Fruit fly (Drosophila melanogaster) whole organism, embryonic: ENCODE results near the gene AP-2alpha.
A peak's percentile ranks its signal among the peaks of the same experiment; 100 is the strongest.

Experiments
- Adf1 ChIP-seq: fragments of 200-800 bp; sonication (Bioruptor generic); IDR thresholded peaks from 2 replicates; pipeline ENCODE4 v1.3.6; 2022; ENCODE audit warnings: missing biosample characterization, missing genetic modification characterization
- Aef1 ChIP-seq: fragments of 200-800 bp; sonication (Bioruptor generic); IDR thresholded peaks from 3 replicates; pipeline ENCODE4 v1.3.6; 2022; ENCODE audit warnings: missing biosample characterization, missing genetic modification characterization
- Bdp1 ChIP-seq: fragments of 200-800 bp; sonication (Bioruptor generic); optimal IDR thresholded peaks from 3 replicates; lab custom pipeline; 2016; ENCODE audit warnings: missing biosample characterization, missing genetic modification characterization
- CG13894 ChIP-seq: fragments of 200-800 bp; sonication (Bioruptor generic); optimal IDR thresholded peaks from 3 replicates; lab custom pipeline; 2018; ENCODE audit warnings: missing biosample characterization, mild to moderate bottlenecking, missing genetic modification characterization, moderate library complexity
- CG14965 ChIP-seq: fragments of 200-800 bp; sonication (Bioruptor generic); optimal IDR thresholded peaks from 2 replicates; lab custom pipeline; 2016; ENCODE audit warnings: missing biosample characterization, missing genetic modification characterization, borderline replicate concordance
- CG15479 ChIP-seq: fragments of 200-800 bp; sonication (Bioruptor generic); optimal IDR thresholded peaks from 3 replicates; lab custom pipeline; 2019; ENCODE audit warnings: missing biosample characterization, mild to moderate bottlenecking, missing genetic modification characterization, moderate library complexity
- CG17385 ChIP-seq: fragments of 200-800 bp; sonication (Bioruptor generic); optimal IDR thresholded peaks from 3 replicates; lab custom pipeline; 2018; ENCODE audit warnings: missing biosample characterization, mild to moderate bottlenecking, missing genetic modification characterization
- CG2889 ChIP-seq: fragments of 200-800 bp; sonication (Bioruptor generic); IDR thresholded peaks from 3 replicates; pipeline ENCODE4 v1.3.6; 2022; ENCODE audit warnings: missing biosample characterization, missing genetic modification characterization
- CG4360 ChIP-seq: fragments of 200-800 bp; sonication (Bioruptor generic); IDR thresholded peaks from 2 replicates; pipeline ENCODE4 v1.3.6; 2022; ENCODE audit warnings: missing biosample characterization, missing genetic modification characterization
- CG4404 ChIP-seq: fragments of 200-800 bp; sonication (Bioruptor generic); IDR thresholded peaks from 2 replicates; pipeline ENCODE4 v1.3.6; 2022; ENCODE audit warnings: missing biosample characterization, missing genetic modification characterization
- CG5953 ChIP-seq: fragments of 200-800 bp; sonication (Bioruptor generic); IDR thresholded peaks from 2 replicates; pipeline ENCODE4 v1.3.6; 2022; ENCODE audit warnings: missing biosample characterization, missing genetic modification characterization
- CG7928 ChIP-seq: fragments of 200-800 bp; sonication (Bioruptor generic); optimal IDR thresholded peaks from 2 replicates; lab custom pipeline; 2017; ENCODE audit warnings: missing biosample characterization, mild to moderate bottlenecking, missing genetic modification characterization
- CG8924 ChIP-seq: fragments of 200-800 bp; optimal IDR thresholded peaks from 3 replicates; lab custom pipeline; 2019; ENCODE audit warnings: missing biosample characterization, mild to moderate bottlenecking, missing genetic modification characterization, moderate library complexity
- D ChIP-seq, 2 experiments: fragments of 200-800 bp in 1 of 2; fragments of >200 bp in 1 of 2; sonication (Bioruptor generic) in 1 of 2; optimal IDR thresholded peaks; 2 replicates in 1 of 2; 3 replicates in 1 of 2; lab custom pipeline; 2017; ENCODE audit warnings: mild to moderate bottlenecking in 1 of 2, missing biosample characterization in 1 of 2, missing genetic modification characterization in 1 of 2, missing genetic modification reagents in 1 of 2
- Dad ChIP-seq: fragments of 200-800 bp; sonication (Bioruptor generic); optimal IDR thresholded peaks from 3 replicates; lab custom pipeline; 2016; ENCODE audit warnings: missing biosample characterization, missing genetic modification characterization
- Fer1 ChIP-seq: fragments of 200-800 bp; sonication (Bioruptor generic); optimal IDR thresholded peaks from 2 replicates; lab custom pipeline; 2017; ENCODE audit warnings: missing biosample characterization, mild to moderate bottlenecking, missing genetic modification characterization
- Hr3 ChIP-seq: fragments of 200-800 bp; sonication (Bioruptor generic); optimal IDR thresholded peaks from 3 replicates; lab custom pipeline; 2016; ENCODE audit warnings: missing biosample characterization, missing genetic modification characterization
- Hr78 ChIP-seq, 2 experiments: fragments of 200-800 bp in 1 of 2; fragments of >200 bp in 1 of 2; sonication (Bioruptor generic) in 1 of 2; optimal IDR thresholded peaks; 2 replicates each; lab custom pipeline; 2017 to 2019; ENCODE audit warnings: missing biosample characterization in 2 of 2, missing genetic modification characterization in 2 of 2, mild to moderate bottlenecking in 1 of 2, moderate library complexity in 1 of 2
- Med ChIP-seq: fragments of 200-800 bp; sonication (Bioruptor generic); peaks from one replicate; lab custom pipeline; 2016; ENCODE audit warnings: missing biosample characterization, missing genetic modification characterization, mild to moderate bottlenecking, inconsistent platforms, moderate library complexity
- Neu2 ChIP-seq: fragments of 200-800 bp; sonication (Bioruptor generic); optimal IDR thresholded peaks from 3 replicates; lab custom pipeline; 2016; ENCODE audit warnings: missing biosample characterization, missing genetic modification characterization, borderline replicate concordance
- Trl ChIP-seq, 3 experiments: fragments of >200 bp in 2 of 3; fragments of 200-800 bp in 1 of 3; sonication (Bioruptor generic) in 1 of 3; optimal IDR thresholded peaks; 2 replicates in 1 of 3; 3 replicates in 2 of 3; lab custom pipeline; 2016 to 2017; ENCODE audit warnings: missing biosample characterization in 1 of 3, missing genetic modification characterization in 1 of 3
- Vsx1 ChIP-seq: fragments of 200-800 bp; sonication (Bioruptor generic); optimal IDR thresholded peaks from 2 replicates; lab custom pipeline; 2017; ENCODE audit warnings: missing biosample characterization, mild to moderate bottlenecking, missing genetic modification characterization, missing genetic modification reagents
- abd-A ChIP-seq: fragments of 200-800 bp; sonication (Bioruptor generic); optimal IDR thresholded peaks from 3 replicates; lab custom pipeline; 2019; ENCODE audit warnings: missing biosample characterization, mild to moderate bottlenecking, missing genetic modification characterization, moderate library complexity
- cas ChIP-seq: fragments of 200-800 bp; sonication (Bioruptor generic); IDR thresholded peaks from 2 replicates; pipeline ENCODE4 v1.3.6; 2022; ENCODE audit warnings: missing biosample characterization, missing genetic modification characterization
- cg ChIP-seq: fragments of 200-800 bp; sonication (Bioruptor generic); optimal IDR thresholded peaks from 3 replicates; lab custom pipeline; 2019; ENCODE audit warnings: missing biosample characterization, mild to moderate bottlenecking, missing genetic modification characterization, moderate library complexity
- chinmo ChIP-seq: fragments of 200-800 bp; sonication (Bioruptor generic); IDR thresholded peaks from 4 replicates; pipeline ENCODE4 v1.3.6; 2022; ENCODE audit warnings: missing biosample characterization, missing genetic modification characterization; ENCODE audit not compliant: partially characterized antibody
- chm ChIP-seq: fragments of 200-800 bp; sonication (Bioruptor generic); IDR thresholded peaks from 2 replicates; pipeline ENCODE4 v1.3.6; 2022; ENCODE audit warnings: missing biosample characterization, missing genetic modification characterization
- exex ChIP-seq: fragments of 200-800 bp; sonication (Bioruptor generic); optimal IDR thresholded peaks from 4 replicates; lab custom pipeline; 2018; ENCODE audit warnings: missing biosample characterization, mild to moderate bottlenecking, missing genetic modification characterization, moderate library complexity
- fu2 ChIP-seq: fragments of 200-800 bp; sonication (Bioruptor generic); optimal IDR thresholded peaks from 2 replicates; lab custom pipeline; 2016; ENCODE audit warnings: missing biosample characterization, missing genetic modification characterization
- hb ChIP-seq: fragments of 200-800 bp; sonication (Bioruptor generic); IDR thresholded peaks from 3 replicates; pipeline ENCODE4 v1.3.6; 2022; ENCODE audit warnings: missing biosample characterization, missing genetic modification characterization; ENCODE audit not compliant: partially characterized antibody
- jumu ChIP-seq: fragments of 200-800 bp; sonication (Bioruptor generic); optimal IDR thresholded peaks from 3 replicates; lab custom pipeline; 2016; ENCODE audit warnings: missing biosample characterization, missing genetic modification characterization
- kni ChIP-seq: fragments of 200-800 bp; sonication (Bioruptor generic); optimal IDR thresholded peaks from 3 replicates; lab custom pipeline; 2017; ENCODE audit warnings: mild to moderate bottlenecking, missing biosample characterization, missing genetic modification reagents, missing genetic modification characterization
- knrl ChIP-seq: fragments of 200-800 bp; sonication (Bioruptor generic); IDR thresholded peaks from 3 replicates; pipeline ENCODE4 v1.3.6; 2022; ENCODE audit warnings: missing biosample characterization, missing genetic modification characterization; ENCODE audit not compliant: partially characterized antibody
- luna ChIP-seq: fragments of 200-800 bp; sonication (Bioruptor generic); optimal IDR thresholded peaks from 2 replicates; lab custom pipeline; 2016; ENCODE audit warnings: missing biosample characterization, missing genetic modification characterization
- nerfin-1 ChIP-seq: fragments of 200-800 bp; sonication (Bioruptor generic); optimal IDR thresholded peaks from 3 replicates; lab custom pipeline; 2019; ENCODE audit warnings: missing biosample characterization, mild to moderate bottlenecking, missing genetic modification characterization, moderate library complexity
- pzg ChIP-seq: fragments of 200-800 bp; sonication (Bioruptor generic); optimal IDR thresholded peaks from 3 replicates; lab custom pipeline; 2018; ENCODE audit warnings: missing biosample characterization, mild to moderate bottlenecking, missing genetic modification characterization, moderate library complexity
- scrt ChIP-seq: fragments of 200-800 bp; sonication (Bioruptor generic); optimal IDR thresholded peaks from 2 replicates; lab custom pipeline; 2018; ENCODE audit warnings: missing biosample characterization, mild to moderate bottlenecking, missing genetic modification characterization, moderate library complexity
- sd ChIP-seq: fragments of 200-800 bp; sonication (Bioruptor generic); optimal IDR thresholded peaks from 3 replicates; lab custom pipeline; 2018; ENCODE audit warnings: missing biosample characterization, mild to moderate bottlenecking, missing genetic modification characterization, moderate library complexity
- sens ChIP-seq: fragments of 200-800 bp; sonication (Bioruptor generic); peaks from one replicate; lab custom pipeline; 2016; ENCODE audit warnings: missing biosample characterization, missing genetic modification characterization
- sug ChIP-seq: fragments of 200-800 bp; optimal IDR thresholded peaks from 2 replicates; lab custom pipeline; 2019; ENCODE audit warnings: missing biosample characterization, mild to moderate bottlenecking, missing genetic modification characterization, moderate library complexity
- vnd ChIP-seq: fragments of 200-800 bp; sonication (Bioruptor generic); IDR thresholded peaks from 3 replicates; pipeline ENCODE4 v1.3.6; 2022; ENCODE audit warnings: missing biosample characterization, missing genetic modification characterization; ENCODE audit not compliant: partially characterized antibody
- z ChIP-seq: fragments of 200-800 bp; sonication (Bioruptor generic); IDR thresholded peaks from 3 replicates; pipeline ENCODE4 v1.3.6; 2022; ENCODE audit warnings: missing biosample characterization, missing genetic modification characterization
- zen ChIP-seq: fragments of 200-800 bp; sonication (Bioruptor generic); optimal IDR thresholded peaks from 3 replicates; lab custom pipeline; 2018; ENCODE audit warnings: missing biosample characterization, mild to moderate bottlenecking, missing genetic modification characterization, moderate library complexity

The AP-2alpha gene

DNA sequence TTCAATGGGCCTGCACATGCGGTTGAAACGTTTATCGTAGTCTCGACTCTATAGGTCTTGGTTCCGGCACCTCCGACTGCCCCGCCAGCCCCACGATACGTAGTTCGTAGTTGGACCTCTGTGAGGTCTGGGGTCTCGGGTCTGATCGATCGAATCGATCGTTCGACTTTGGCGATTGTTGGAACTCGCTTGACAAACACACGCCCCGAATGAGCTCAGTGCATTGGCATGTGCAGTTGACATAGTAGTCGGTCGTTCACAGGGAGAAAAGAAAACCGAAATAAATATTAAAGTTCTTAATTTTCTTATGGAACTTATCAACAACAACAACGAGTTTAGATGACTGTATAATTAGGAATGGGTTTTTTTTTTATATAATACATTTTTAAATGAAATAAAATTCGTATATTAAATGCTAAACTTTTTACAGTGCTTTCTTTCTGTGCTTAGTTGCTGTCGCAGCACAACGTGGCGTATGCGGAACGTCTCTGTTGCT lies 20.8 kb upstream of the AP-2alpha start (continued):
- TF ChIP-seq vnd (GFP tag; lab: Robert Waterston, UW), result no peak
- no peak for TF ChIP-seq scrt (GFP tag; lab: Kevin White, UChicago)

DNA sequence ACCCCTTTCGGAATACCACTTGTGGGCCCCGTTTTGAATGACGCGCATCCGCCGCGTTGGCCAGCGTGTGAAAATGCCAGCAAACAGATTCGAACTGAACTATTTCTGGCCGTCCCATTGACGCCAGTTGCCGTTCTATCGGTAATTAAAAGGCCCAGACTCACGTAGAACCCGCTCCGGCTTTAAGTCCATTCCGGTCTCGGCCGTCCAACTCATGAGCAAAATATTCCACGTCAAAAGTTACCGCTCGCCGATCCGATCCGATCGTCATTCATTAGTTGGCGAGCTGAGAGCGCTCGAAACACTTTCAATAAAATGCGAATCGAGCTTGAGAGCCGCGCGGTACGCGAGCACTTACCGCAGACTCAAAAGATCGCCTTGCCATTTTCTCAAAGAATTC lies 19.9 kb upstream of the AP-2alpha start:
- TF ChIP-seq sug, result no peak
- no peak for TF ChIP-seq fu2
- TF ChIP-seq Hr3, result no peak
- TF ChIP-seq CG7928 (GFP tag; lab: Kevin White, UChicago), result no peak
- peak; percentile 89 for TF ChIP-seq CG13894 (tag; lab: Kevin White, UChicago)
- no peak for TF ChIP-seq jumu (GFP tag; lab: Kevin White, UChicago)
- TF ChIP-seq sd (tag; lab: Kevin White, UChicago), result peak; percentile 53
- no peak for TF ChIP-seq pzg (GFP tag; lab: Kevin White, UChicago)
- TF ChIP-seq cas (GFP tag; lab: Robert Waterston, UW), result no peak
- no peak for TF ChIP-seq Bdp1 (GFP tag; lab: Kevin White, UChicago)
- TF ChIP-seq abd-A (tag; lab: Kevin White, UChicago), result no peak
- TF ChIP-seq CG14965, result no peak
- TF ChIP-seq chinmo, result 0 out of 4 replicates have a peak, but pooled peaks have one; percentile 52
- no peak for TF ChIP-seq CG17385 (GFP tag; lab: Kevin White, UChicago)
- no peak for TF ChIP-seq Vsx1 (GFP tag; lab: Kevin White, UChicago)

DNA sequence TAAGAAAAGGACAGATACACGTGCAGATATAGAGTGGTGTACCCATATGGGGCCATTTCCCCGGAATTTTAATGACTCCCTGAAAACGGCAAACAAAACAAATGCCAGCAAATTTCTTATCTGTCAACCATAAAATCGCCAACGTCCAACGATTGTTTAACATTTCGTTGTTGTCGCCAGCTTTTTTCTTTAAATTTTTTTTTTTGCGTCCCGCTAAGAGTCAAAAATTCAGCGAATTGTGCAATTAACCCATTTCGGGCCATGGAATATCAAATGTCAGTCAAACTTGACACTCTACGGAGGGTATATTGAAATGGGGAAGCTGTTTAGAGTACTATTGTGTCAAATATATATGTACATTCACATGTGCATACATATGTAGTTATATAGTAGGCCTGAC lies 17.5 kb upstream of the AP-2alpha start:
- TF ChIP-seq hb (GFP tag; lab: Robert Waterston, UW) (no peak), exex (peak; percentile 5), sens (GFP tag; lab: Kevin White, UChicago) (peak; percentile 21)
- TF ChIP-seq, all 482 proteins: peak for 2

DNA sequence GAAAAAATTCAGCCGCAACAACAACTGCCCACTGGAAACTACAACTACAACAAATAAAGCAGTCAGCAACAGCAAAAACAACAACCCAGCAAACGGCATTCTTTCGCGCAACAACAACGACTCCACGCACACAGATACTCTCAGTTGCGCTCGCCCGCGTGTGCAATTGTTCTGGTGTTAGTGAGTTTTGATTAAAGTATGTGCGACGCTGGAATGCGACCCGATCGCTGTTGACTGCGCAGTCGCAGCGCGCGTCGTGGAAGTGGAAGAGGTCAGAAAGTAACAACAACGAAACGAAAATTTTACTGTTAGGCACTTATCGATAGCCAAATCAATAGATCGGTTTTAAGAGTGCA lies 17.0 kb upstream of the AP-2alpha start:
- TF ChIP-seq Hr78 (GFP tag; optimal IDR thresholded peaks at IDR 0.05; lab: Kevin White, UChicago) (peak in 1 of 2 experiments; percentile 98), kni (peak; percentile 29), chinmo (peak; percentile 94; the same call in 3 of the 4 replicates), Trl (optimal IDR thresholded peaks at IDR 0.05; lab: Kevin White, UChicago) (peak in 1 of 2 experiments; percentile 6), Trl (GFP tag; optimal IDR thresholded peaks at IDR 0.05; lab: Kevin White, UChicago) (no peak), Aef1 (peak; percentile 76), CG4404 (GFP tag; lab: Robert Waterston, UW) (no peak), nerfin-1 (tag; lab: Kevin White, UChicago) (peak; percentile 66), D (optimal IDR thresholded peaks at IDR 0.05; lab: Kevin White, UChicago) (peak; percentile 4), D (GFP tag; optimal IDR thresholded peaks at IDR 0.05; lab: Kevin White, UChicago) (no peak), Fer1 (GFP tag; lab: Kevin White, UChicago) (no peak), Med (GFP tag; lab: Kevin White, UChicago) (no peak), knrl (no peak), luna (no peak), Adf1 (GFP tag; lab: Robert Waterston, UW) (peak; percentile 89), chm (GFP tag; lab: Robert Waterston, UW) (0 out of 2 replicates have a peak, but pooled peaks have one; percentile 42), cg (peak; percentile 86), CG5953 (GFP tag; lab: Robert Waterston, UW) (no peak), zen (tag; lab: Kevin White, UChicago) (no peak), CG15479 (GFP tag; lab: Kevin White, UChicago) (peak; percentile 72), Neu2 (GFP tag; lab: Kevin White, UChicago) (no peak), sd (tag; lab: Kevin White, UChicago) (peak; percentile 100), CG2889 (GFP tag; lab: Robert Waterston, UW) (no peak), CG8924 (no peak), Dad (no peak), z (GFP tag; lab: Robert Waterston, UW) (no peak), CG4360 (GFP tag; lab: Robert Waterston, UW) (peak; percentile 97)
